Worm (Caenorhabditis elegans) whole organism, L4 larva: ENCODE data around the gene F52B10.3.

Source experiments
- D1046.2 ChIP-seq: fragments of 200-800 bp; sonication (Bioruptor generic); IDR thresholded peaks from 2 replicates; pipeline ENCODE4 v1.3.6; 2022; ENCODE audit warnings: missing genetic modification characterization, missing compliant biosample characterization
- Y48G9A.11 ChIP-seq: fragments of 200-800 bp; sonication (Bioruptor generic); IDR thresholded peaks from 2 replicates; pipeline ENCODE4 v1.3.6; 2022; ENCODE audit warnings: missing genetic modification reagents, missing genetic modification characterization, missing compliant biosample characterization
- ZK337.2 ChIP-seq: fragments of 200-800 bp; sonication (Bioruptor generic); IDR thresholded peaks from 2 replicates; pipeline ENCODE4 v1.3.6; 2022; ENCODE audit warnings: missing genetic modification reagents, missing genetic modification characterization, missing compliant biosample characterization
- aha-1 ChIP-seq: fragments of 150-350 bp; peaks from one replicate; lab custom pipeline; 2014; ENCODE audit warnings: missing biosample characterization, missing genetic modification characterization
- ceh-44 ChIP-seq: fragments of 200-800 bp; sonication (Bioruptor generic); IDR thresholded peaks from 2 replicates; pipeline ENCODE4 v1.3.6; 2022; ENCODE audit warnings: missing genetic modification reagents, missing genetic modification characterization, missing compliant biosample characterization
- cey-2 ChIP-seq: sonication (generic microtip); optimal IDR thresholded peaks from 3 replicates; lab custom pipeline; 2017; ENCODE audit warnings: missing genetic modification characterization, mild to moderate bottlenecking, missing compliant biosample characterization, antibody characterized with exemption, borderline replicate concordance; ENCODE audit not compliant: insufficient read depth
- ctbp-1 ChIP-seq: fragments of 200-800 bp; sonication (Bioruptor generic); IDR thresholded peaks from 2 replicates; pipeline ENCODE4 v1.3.6; 2022; ENCODE audit warnings: missing genetic modification reagents, missing genetic modification characterization, missing compliant biosample characterization
- daf-16 ChIP-seq, 3 experiments: sonication (generic microtip); optimal IDR thresholded peaks; 2 replicates each; lab custom pipeline; 2016 to 2017; ENCODE audit warnings: missing genetic modification characterization in 3 of 3, missing genetic modification reagents in 3 of 3, mild to moderate bottlenecking in 2 of 3, missing compliant biosample characterization in 2 of 3, missing biosample characterization in 1 of 3, moderate library complexity in 1 of 3
- dmd-9 ChIP-seq: fragments of 200-800 bp; sonication (Bioruptor generic); IDR thresholded peaks from 2 replicates; pipeline ENCODE4 v1.3.6; 2022; ENCODE audit warnings: missing genetic modification reagents, missing genetic modification characterization, missing compliant biosample characterization
- duxl-1 ChIP-seq: sonication (generic microtip); optimal IDR thresholded peaks from 2 replicates; lab custom pipeline; 2016; ENCODE audit warnings: mild to moderate bottlenecking, missing genetic modification characterization, moderate library complexity, missing compliant biosample characterization; ENCODE audit not compliant: poor library complexity
- dve-1 ChIP-seq: sonication (generic microtip); optimal IDR thresholded peaks from 2 replicates; lab custom pipeline; 2017; ENCODE audit warnings: antibody characterized with exemption, mild to moderate bottlenecking, missing genetic modification characterization, missing compliant biosample characterization; ENCODE audit not compliant: insufficient read depth
- hif-1 ChIP-seq, 2 experiments: sonication (generic microtip); optimal IDR thresholded peaks; 2 replicates each; lab custom pipeline; 2016 to 2017; ENCODE audit warnings: missing compliant biosample characterization in 2 of 2, missing genetic modification characterization in 2 of 2, missing genetic modification reagents in 2 of 2, missing genotype in 2 of 2, mild to moderate bottlenecking in 1 of 2
- hlh-11 ChIP-seq: fragments of 200-800 bp; sonication (Bioruptor generic); optimal IDR thresholded peaks from 2 replicates; lab custom pipeline; 2018; ENCODE audit warnings: mild to moderate bottlenecking, missing genetic modification characterization, missing compliant biosample characterization
- hlh-30 ChIP-seq: sonication (generic microtip); optimal IDR thresholded peaks from 2 replicates; lab custom pipeline; 2017; ENCODE audit warnings: antibody characterized with exemption, mild to moderate bottlenecking, missing genetic modification characterization, missing compliant biosample characterization; ENCODE audit not compliant: insufficient read depth
- lsy-2 ChIP-seq, 2 experiments: fragments of 150-350 bp in 1 of 2; sonication (generic microtip) in 1 of 2; optimal IDR thresholded peaks; 2 replicates each; lab custom pipeline; 2014 to 2017; ENCODE audit warnings: missing biosample characterization in 2 of 2, missing genetic modification characterization in 2 of 2
- mxl-3 ChIP-seq: fragments of 200-800 bp; sonication (Bioruptor generic); optimal IDR thresholded peaks from 2 replicates; lab custom pipeline; 2018; ENCODE audit warnings: mild to moderate bottlenecking, missing genetic modification characterization, missing compliant biosample characterization
- nhr-11 ChIP-seq: fragments of 150-350 bp; optimal IDR thresholded peaks from 2 replicates; lab custom pipeline; 2014; ENCODE audit warnings: missing biosample characterization, missing genetic modification characterization
- nhr-237 ChIP-seq: sonication (generic microtip); optimal IDR thresholded peaks from 2 replicates; lab custom pipeline; 2017; ENCODE audit warnings: missing biosample characterization, missing genetic modification characterization
- nhr-28 ChIP-seq: fragments of 150-350 bp; optimal IDR thresholded peaks from 2 replicates; lab custom pipeline; 2014; ENCODE audit warnings: missing biosample characterization, missing genetic modification characterization
- nhr-42 ChIP-seq: fragments of 200-800 bp; sonication (Bioruptor generic); IDR thresholded peaks from 2 replicates; pipeline ENCODE4 v1.3.6; 2022; ENCODE audit warnings: missing genetic modification characterization, missing compliant biosample characterization
- nhr-48 ChIP-seq: sonication (generic microtip); optimal IDR thresholded peaks from 2 replicates; lab custom pipeline; 2016; ENCODE audit warnings: mild to moderate bottlenecking, missing genetic modification characterization, missing compliant biosample characterization
- pha-4 ChIP-seq, 2 experiments: fragments of 150-350 bp in 1 of 2; fragments of 200-800 bp in 1 of 2; sonication (Bioruptor generic) in 1 of 2; IDR thresholded peaks in 1 of 2; optimal IDR thresholded peaks in 1 of 2; 2 replicates each; pipeline versions ENCODE4 v1.3.6 to Lab custom; 2014 to 2022; ENCODE audit warnings: missing genetic modification characterization in 2 of 2, missing genetic modification reagents in 2 of 2, missing biosample characterization in 1 of 2, missing compliant biosample characterization in 1 of 2
- php-3 ChIP-seq: fragments of 200-800 bp; sonication (Bioruptor generic); IDR thresholded peaks from 2 replicates; pipeline ENCODE4 v1.3.6; 2022; ENCODE audit warnings: missing genetic modification reagents, missing genetic modification characterization, missing compliant biosample characterization
- pqm-1 ChIP-seq: sonication (generic microtip); optimal IDR thresholded peaks from 2 replicates; lab custom pipeline; 2017; ENCODE audit warnings: missing biosample characterization, missing genetic modification characterization
- skn-1 ChIP-seq: fragments of 150-350 bp; optimal IDR thresholded peaks from 2 replicates; lab custom pipeline; 2014; ENCODE audit warnings: missing biosample characterization, missing genetic modification characterization
- unc-130 ChIP-seq: sonication (generic microtip); optimal IDR thresholded peaks from 2 replicates; lab custom pipeline; 2016; ENCODE audit warnings: missing genetic modification reagents, missing genetic modification characterization, missing compliant biosample characterization
- unc-39 ChIP-seq: sonication (generic microtip); optimal IDR thresholded peaks from 2 replicates; lab custom pipeline; 2017; ENCODE audit warnings: missing biosample characterization, missing genetic modification characterization
- unc-62 ChIP-seq, 3 experiments: fragments of 150-350 bp in 1 of 3; sonication (generic microtip); optimal IDR thresholded peaks in 2 of 3; peaks in 1 of 3; 1 replicate in 1 of 3; 2 replicates in 2 of 3; lab custom pipeline; 2014 to 2017; ENCODE audit warnings: missing biosample characterization in 3 of 3, missing genetic modification characterization in 3 of 3, missing genetic modification reagents in 3 of 3, missing genotype in 1 of 3
- zag-1 ChIP-seq: fragments of 150-350 bp; optimal IDR thresholded peaks from 2 replicates; lab custom pipeline; 2014; ENCODE audit warnings: missing biosample characterization, missing genetic modification characterization
- ztf-7 ChIP-seq: fragments of 150-350 bp; optimal IDR thresholded peaks from 2 replicates; lab custom pipeline; 2014; ENCODE audit warnings: missing biosample characterization, missing genetic modification characterization

F52B10.3 gene

ce11 chrX:2906062-2906732, 8.0 kb upstream of the F52B10.3 start (continued):
- TF ChIP-seq pqm-1 (tag; lab: Kevin White, UChicago) (peak; percentile 93), dve-1 (tag; lab: Kevin White, UChicago) (peak; percentile 18), skn-1 (tag; lab: Kevin White, UChicago) (no peak), pha-4 (GFP tag; IDR thresholded peaks at IDR 0.05; lab: Robert Waterston, UW) (no peak), pha-4 (tag; optimal IDR thresholded peaks at IDR 0.05; lab: Kevin White, UChicago) (no peak), lsy-2 (tag; optimal IDR thresholded peaks at IDR 0.05; lab: Kevin White, UChicago) (no peak), ztf-7 (tag; lab: Kevin White, UChicago) (no peak), ctbp-1 (GFP tag; lab: Robert Waterston, UW) (no peak), ZK337.2 (no peak), nhr-28 (tag; lab: Kevin White, UChicago) (peak; percentile 9), hlh-30 (peak; percentile 13), Y48G9A.11 (no peak), ceh-44 (no peak), hlh-11 (tag; lab: Kevin White, UChicago) (peak; percentile 44), duxl-1 (tag; lab: Kevin White, UChicago) (no peak), nhr-48 (tag; lab: Kevin White, UChicago) (no peak)

DNA sequence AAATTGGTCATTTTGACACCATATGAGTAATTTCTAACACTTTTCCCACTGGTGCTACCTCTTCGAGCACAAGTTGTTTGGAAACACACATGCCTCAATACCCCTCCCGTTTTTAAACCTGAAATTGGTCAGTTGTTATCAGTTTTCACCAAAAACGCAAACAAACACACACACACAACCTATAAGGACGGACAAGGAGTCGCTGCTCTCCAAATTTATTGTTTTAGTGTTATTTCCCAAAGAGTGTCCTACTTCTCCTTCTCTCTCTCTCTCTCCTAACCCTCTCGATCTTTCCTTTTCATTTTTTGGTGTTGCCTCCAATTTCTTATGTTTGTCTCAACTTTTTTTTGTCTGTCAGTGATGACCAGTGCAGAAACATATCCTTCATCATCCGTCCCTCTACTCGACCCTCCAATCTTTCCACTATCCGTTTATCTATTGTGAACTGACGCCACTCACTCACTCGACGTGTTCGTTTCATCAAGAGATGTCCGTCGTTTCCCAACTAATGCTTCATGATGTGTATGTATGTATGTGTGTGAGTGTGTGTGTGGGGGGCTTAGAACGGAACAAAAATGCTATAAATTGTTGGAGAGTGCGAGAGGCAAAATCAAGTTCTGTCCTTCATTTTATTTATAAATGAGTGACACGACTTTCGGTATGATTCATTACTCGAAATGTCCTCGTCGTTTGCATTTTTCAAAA, 5.7 kb upstream of the F52B10.3 start:
- TF ChIP-seq mxl-3 (GFP tag; lab: Kevin White, UChicago) (peak; percentile 48), pqm-1 (tag; lab: Kevin White, UChicago) (peak; percentile 48), php-3 (GFP tag; lab: Robert Waterston, UW) (peak; percentile 33; the same call in 1 of the 2 replicates), unc-39 (no peak), nhr-28 (tag; lab: Kevin White, UChicago) (peak; percentile 59), hlh-11 (tag; lab: Kevin White, UChicago) (peak; percentile 43), daf-16 (GFP tag; optimal IDR thresholded peaks at IDR 0.05; lab: Kevin White, UChicago) (no peak), daf-16 (tag; optimal IDR thresholded peaks at IDR 0.05; lab: Kevin White, UChicago) (peak; percentile 81), unc-62 (GFP tag; optimal IDR thresholded peaks at IDR 0.05 in 1 of 2; lab: Kevin White, UChicago) (no peak), unc-62 (tag; optimal IDR thresholded peaks at IDR 0.05; lab: Kevin White, UChicago) (no peak)

ce11 chrX:2902854-2903253, 4.7 kb upstream of the F52B10.3 start:
- TF ChIP-seq nhr-11 (tag; lab: Kevin White, UChicago) (no peak), nhr-42 (GFP tag; lab: Robert Waterston, UW) (no peak), aha-1 (tag; lab: Kevin White, UChicago) (no peak), hif-1 (tag; optimal IDR thresholded peaks at IDR 0.05; lab: Kevin White, UChicago) (no peak), unc-130 (no peak), cey-2 (tag; lab: Kevin White, UChicago) (no peak), nhr-237 (no peak), pqm-1 (tag; lab: Kevin White, UChicago) (no peak), D1046.2 (no peak), zag-1 (tag; lab: Kevin White, UChicago) (no peak)

DNA sequence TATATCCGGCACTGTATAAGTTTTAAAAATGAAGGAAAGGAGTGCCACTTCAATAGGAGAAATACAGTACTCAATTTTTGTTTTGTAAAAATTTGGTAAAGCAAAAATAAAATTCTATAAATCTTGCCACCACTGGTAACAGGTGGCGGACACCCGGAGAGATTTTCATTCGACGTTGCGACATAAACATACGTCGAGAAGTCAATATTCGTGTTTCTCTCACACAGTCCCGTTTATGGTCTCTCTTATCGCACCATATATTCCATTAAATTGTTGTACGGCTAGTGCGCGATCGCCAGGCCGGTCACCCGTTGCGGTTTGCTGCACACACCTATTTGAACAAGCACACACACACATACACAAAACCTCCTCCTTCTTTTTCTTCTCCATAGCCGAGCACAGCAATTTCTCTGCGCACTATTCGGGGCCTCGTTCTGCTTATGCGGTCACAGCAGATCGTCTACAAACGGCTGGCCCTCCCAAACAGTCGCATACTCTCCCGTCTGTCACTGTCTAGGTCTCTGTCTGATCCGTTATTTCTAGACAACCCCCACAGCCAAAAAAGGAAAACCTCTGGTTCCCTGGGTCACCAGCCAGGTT, 2.8 kb upstream of the F52B10.3 start:
- TF ChIP-seq aha-1 (tag; lab: Kevin White, UChicago) = peak; percentile 63
- no peak for TF ChIP-seq dmd-9
- TF ChIP-seq, all 104 proteins: peak for 1
